Comparison of ENCODE assay signal across 4 fruit fly cellular contexts in the genomic region with DNA sequence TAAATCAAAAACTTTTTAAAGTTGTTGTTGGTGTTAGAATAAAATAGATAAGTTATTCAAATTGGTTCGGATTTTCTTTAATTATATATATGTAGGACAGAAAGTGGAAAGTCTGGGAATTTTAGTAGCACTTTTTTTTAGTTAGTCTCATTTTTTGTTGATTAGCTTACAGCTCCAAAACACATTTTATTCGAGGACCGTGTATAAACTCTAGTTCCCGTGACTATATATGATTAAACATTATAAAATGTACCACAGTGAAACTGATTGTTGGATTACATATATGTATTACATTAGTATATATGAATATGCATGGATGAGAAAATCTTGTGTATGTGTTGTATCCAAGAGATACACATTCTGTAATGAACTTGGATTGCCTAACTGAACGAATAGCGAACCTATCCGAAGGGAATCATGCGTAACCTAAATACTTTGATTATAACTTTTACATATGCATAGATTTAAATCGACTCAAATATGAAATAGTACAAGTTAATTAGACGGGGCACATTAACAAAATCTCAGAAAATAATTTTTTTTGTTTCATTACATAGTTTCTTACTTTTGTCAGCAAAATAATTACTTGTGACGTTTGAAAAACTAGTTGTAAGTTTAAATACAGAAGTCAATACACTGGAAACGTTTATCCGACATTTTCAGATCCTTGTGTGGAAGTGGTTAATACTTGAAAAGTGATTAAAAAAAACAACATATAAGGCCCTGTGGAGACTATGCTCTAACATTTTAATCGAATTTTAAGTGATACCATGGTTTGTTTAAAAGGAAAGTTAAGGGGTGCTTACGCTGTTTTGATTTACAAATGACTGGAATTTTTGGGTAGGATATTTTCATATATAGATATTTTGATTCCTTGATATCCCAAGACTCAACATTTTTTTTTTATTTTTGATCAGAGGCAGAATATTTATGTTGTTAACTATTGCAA.
TF ChIP-seq lines count a peak whose summit lies in the region.

A gene (minus strand): TSS at position 700 of the 949 bp plus-strand sequence.

- no peak for TF ChIP-seq CTCF in whole organism, embryonic (GFP tag; optimal IDR thresholded peaks at IDR 0.05; lab: Kevin White, UChicago)

TF ChIP-seq in whole organism, adult, 20 proteins besides CTCF, POLR2A, EP300 and RAD21:
- TF ChIP-seq Crg-1 (GFP tag; optimal IDR thresholded peaks at IDR 0.05; lab: Kevin White, UChicago) (no peak), kay (GFP tag; lab: Kevin White, UChicago; ENCODE audit: borderline replicate concordance) (peak; percentile 96)

TF ChIP-seq in whole organism, embryonic, 481 proteins besides CTCF, POLR2A, EP300 and RAD21 (continues in another document):
- TF ChIP-seq CG15696 (tag; optimal IDR thresholded peaks at IDR 0.05; lab: Kevin White, UChicago) (no peak), CG1603 (tag; optimal IDR thresholded peaks at IDR 0.05; lab: Kevin White, UChicago) (peak; percentile 49), HLHmδ (GFP tag; optimal IDR thresholded peaks at IDR 0.05; lab: Kevin White, UChicago) (no peak), CG1024 (GFP tag; IDR thresholded peaks at IDR 0.05; lab: Robert Waterston, UW) (peak; percentile 84; the same call in 1 of the 2 replicates), CG32767 (GFP tag; IDR thresholded peaks at IDR 0.05; lab: Robert Waterston, UW) (peak; percentile 93; the same call in 1 of the 2 replicates), dmrt11E (tag; optimal IDR thresholded peaks at IDR 0.05; lab: Kevin White, UChicago) (no peak), CG7357 (GFP tag; IDR thresholded peaks at IDR 0.05; lab: Robert Waterston, UW) (peak; percentile 30; the same call in 1 of the 3 replicates), MTF-1 (GFP tag; optimal IDR thresholded peaks at IDR 0.05; lab: Kevin White, UChicago; ENCODE audit: borderline replicate concordance) (no peak), CG16813 (GFP tag; IDR thresholded peaks at IDR 0.05; lab: Robert Waterston, UW; ENCODE audit: partially characterized antibody) (no peak), crp (GFP tag; optimal IDR thresholded peaks at IDR 0.05; lab: Kevin White, UChicago) (no peak), CG6272 (GFP tag; IDR thresholded peaks at IDR 0.05; lab: Robert Waterston, UW) (no peak), vvl (GFP tag; IDR thresholded peaks at IDR 0.05; lab: Robert Waterston, UW) (no peak), MESR4 (GFP tag; optimal IDR thresholded peaks at IDR 0.05; lab: Kevin White, UChicago) (peak; percentile 94), fu2 (GFP tag; optimal IDR thresholded peaks at IDR 0.05; lab: Kevin White, UChicago) (no peak), trem (tag; optimal IDR thresholded peaks at IDR 0.05; lab: Kevin White, UChicago) (peak; percentile 10), zf30C (GFP tag; optimal IDR thresholded peaks at IDR 0.05; lab: Kevin White, UChicago) (no peak), YL-1 (GFP tag; optimal IDR thresholded peaks at IDR 0.05; lab: Kevin White, UChicago) (peak; percentile 47), lbe (GFP tag; optimal IDR thresholded peaks at IDR 0.05; lab: Kevin White, UChicago) (peak; percentile 40), gro (GFP tag; optimal IDR thresholded peaks at IDR 0.05; lab: Kevin White, UChicago) (no peak), pfk (GFP tag; optimal IDR thresholded peaks at IDR 0.05; lab: Kevin White, UChicago) (peak; percentile 3), CG10267 (tag; optimal IDR thresholded peaks at IDR 0.05; lab: Kevin White, UChicago) (no peak), CG4282 (GFP tag; optimal IDR thresholded peaks at IDR 0.05; lab: Kevin White, UChicago) (no peak), CkIIα-i1 (GFP tag; IDR thresholded peaks at IDR 0.05; lab: Robert Waterston, UW) (no peak), emc (GFP tag; optimal IDR thresholded peaks at IDR 0.05; lab: Kevin White, UChicago) (no peak), CG12659 (GFP tag; optimal IDR thresholded peaks at IDR 0.05; lab: Kevin White, UChicago) (peak; percentile 46)

TF ChIP-seq in whole organism, prepupa, 60 proteins besides CTCF, POLR2A, EP300 and RAD21:
- TF ChIP-seq Lpt (GFP tag; optimal IDR thresholded peaks at IDR 0.05; lab: Kevin White, UChicago) (no peak), svp (GFP tag; lab: Kevin White, UChicago) (no peak), pdm3 (GFP tag; optimal IDR thresholded peaks at IDR 0.05; lab: Kevin White, UChicago) (peak; percentile 14), CG1621 (tag; optimal IDR thresholded peaks at IDR 0.05; lab: Kevin White, UChicago) (no peak), OdsH (GFP tag; optimal IDR thresholded peaks at IDR 0.05; lab: Kevin White, UChicago) (no peak), Hr4 (GFP tag; optimal IDR thresholded peaks at IDR 0.05; lab: Kevin White, UChicago) (no peak), CG6854 (GFP tag; optimal IDR thresholded peaks at IDR 0.05; lab: Kevin White, UChicago) (peak; percentile 24), lz (GFP tag; optimal IDR thresholded peaks at IDR 0.05; lab: Kevin White, UChicago) (no peak), CG8632 (GFP tag; optimal IDR thresholded peaks at IDR 0.05; lab: Kevin White, UChicago) (no peak), Sox14 (GFP tag; optimal IDR thresholded peaks at IDR 0.05; lab: Kevin White, UChicago) (no peak), fd85E (GFP tag; optimal IDR thresholded peaks at IDR 0.05; lab: Kevin White, UChicago) (no peak), fkh (GFP tag; optimal IDR thresholded peaks at IDR 0.05; lab: Kevin White, UChicago) (no peak), CG15336 (GFP tag; IDR thresholded peaks at IDR 0.05; lab: Robert Waterston, UW) (no peak), Hr39 (GFP tag; optimal IDR thresholded peaks at IDR 0.05; lab: Kevin White, UChicago) (peak; percentile 7), Eip93F (GFP tag; optimal IDR thresholded peaks at IDR 0.05; lab: Kevin White, UChicago) (no peak), Eip78C (GFP tag; lab: Kevin White, UChicago) (peak; percentile 79), CG31627 (GFP tag; optimal IDR thresholded peaks at IDR 0.05; lab: Kevin White, UChicago) (peak; percentile 16), Eip75B (GFP tag; optimal IDR thresholded peaks at IDR 0.05; lab: Kevin White, UChicago) (peak; percentile 1), CG6163 (GFP tag; IDR thresholded peaks at IDR 0.05; lab: Robert Waterston, UW) (no peak)

TF ChIP-seq in whole organism, wandering third instar larva, 38 proteins besides CTCF, POLR2A, EP300 and RAD21:
- TF ChIP-seq N (GFP tag; optimal IDR thresholded peaks at IDR 0.05; lab: Kevin White, UChicago): peak; percentile 38
- peak; percentile 45 for TF ChIP-seq tai (GFP tag; optimal IDR thresholded peaks at IDR 0.05; lab: Kevin White, UChicago)
- no peak for TF ChIP-seq lola (GFP tag; optimal IDR thresholded peaks at IDR 0.05; lab: Kevin White, UChicago)
